Fruit fly (Drosophila melanogaster) S2 (cell line): ENCODE measurements around the gene DZIP1.

Source experiments
- CG8478 ChIP-seq: fragments of >200 bp; optimal IDR thresholded peaks from 2 replicates; lab custom pipeline; 2018
- CTCF ChIP-seq, 2 experiments: fragments of >200 bp; optimal IDR thresholded peaks; 2 replicates each; lab custom pipeline; 2018

dm6 chr3R:24521313-24521712 is 6.2 kb downstream of the DZIP1 start:
- TF ChIP-seq CTCF (optimal IDR thresholded peaks at IDR 0.05; lab: Kevin White, UChicago) (no peak), CG8478 (lab: Kevin White, UChicago) (no peak)
